Worm (Caenorhabditis elegans): Measurements from ENCODE around the gene srv-1.

DNA sequence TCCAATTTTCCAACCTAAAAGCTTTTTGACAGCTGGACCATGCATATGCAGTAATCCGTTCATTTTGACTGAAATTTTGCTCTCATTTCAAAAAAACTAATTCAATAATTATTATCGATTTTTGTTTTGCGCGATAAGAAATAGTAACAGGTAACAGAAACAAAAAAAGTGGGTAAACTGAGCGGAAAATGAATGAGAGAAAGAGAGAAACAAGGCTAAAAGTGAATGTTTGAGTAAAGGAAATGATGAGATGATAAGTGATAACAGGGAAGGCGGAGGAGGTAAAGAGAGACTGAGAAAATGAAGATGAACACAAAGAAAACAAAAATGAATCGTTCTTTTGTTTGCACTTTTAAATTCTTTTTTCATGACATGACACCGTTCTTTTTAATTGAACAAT lies 13.7 kb downstream of the srv-1 start, which contains the start of gene sma-3:
- no peak for TF ChIP-seq klf-2 (GFP tag; conservative IDR thresholded peaks at IDR 0.05)
- TF ChIP-seq flt-1 (GFP tag; IDR thresholded peaks at IDR 0.05): no peak
- TF ChIP-seq cog-1 (tag; optimal IDR thresholded peaks at IDR 0.05): no peak
- TF ChIP-seq med-1 (GFP tag; optimal IDR thresholded peaks at IDR 0.05; ENCODE audit: insufficient read depth): no peak
- no peak for TF ChIP-seq tab-1 (GFP tag; IDR thresholded peaks at IDR 0.05)
- TF ChIP-seq ref-1 (GFP tag; conservative IDR thresholded peaks at IDR 0.05): no peak
- no peak for TF ChIP-seq T22C8.4 (GFP tag; IDR thresholded peaks at IDR 0.05)
- TF ChIP-seq ztf-29 (GFP tag; IDR thresholded peaks at IDR 0.05): no peak
